Worm (Caenorhabditis elegans): ENCODE measurements around the gene math-1.

DNA sequence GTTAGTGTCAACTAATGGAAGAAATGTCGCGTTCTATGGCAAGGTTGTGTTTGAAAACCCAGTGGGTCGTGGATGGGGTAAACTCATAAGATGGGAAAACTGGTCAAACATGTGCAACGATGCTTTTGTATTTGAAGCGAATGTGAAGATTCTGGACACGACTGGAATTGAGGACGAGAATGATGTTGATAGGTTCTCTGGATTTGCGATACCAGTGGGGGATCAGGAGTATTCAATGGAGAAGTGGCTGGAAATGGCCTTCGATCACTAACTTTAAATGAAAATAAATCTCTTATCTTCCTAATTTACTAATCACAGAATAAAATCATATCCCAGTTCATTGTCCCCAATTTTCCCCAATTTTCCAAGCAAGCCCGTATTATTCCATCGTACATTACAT lies 35.3 kb downstream of the math-1 start:
- TF ChIP-seq zag-1 (tag; optimal IDR thresholded peaks at IDR 0.05) (no peak), nhr-77 (tag; optimal IDR thresholded peaks at IDR 0.05) (no peak), skn-1 (tag; optimal IDR thresholded peaks at IDR 0.05) (no peak), ama-1 (optimal IDR thresholded peaks at IDR 0.05) (no peak)
